Worm (Caenorhabditis elegans) whole organism, L4/young adult: ENCODE results near the gene F56B3.11.

ENCODE experiments used
- W03F9.2 ChIP-seq: fragments of 150-350 bp; optimal IDR thresholded peaks from 2 replicates; lab custom pipeline; 2014; ENCODE audit warnings: missing biosample characterization, missing genetic modification characterization
- him-1 ChIP-seq: sonication (generic microtip); optimal IDR thresholded peaks from 2 replicates; lab custom pipeline; 2016; ENCODE audit warnings: missing genotype, missing genetic modification reagents, missing genetic modification characterization, missing compliant biosample characterization

DNA sequence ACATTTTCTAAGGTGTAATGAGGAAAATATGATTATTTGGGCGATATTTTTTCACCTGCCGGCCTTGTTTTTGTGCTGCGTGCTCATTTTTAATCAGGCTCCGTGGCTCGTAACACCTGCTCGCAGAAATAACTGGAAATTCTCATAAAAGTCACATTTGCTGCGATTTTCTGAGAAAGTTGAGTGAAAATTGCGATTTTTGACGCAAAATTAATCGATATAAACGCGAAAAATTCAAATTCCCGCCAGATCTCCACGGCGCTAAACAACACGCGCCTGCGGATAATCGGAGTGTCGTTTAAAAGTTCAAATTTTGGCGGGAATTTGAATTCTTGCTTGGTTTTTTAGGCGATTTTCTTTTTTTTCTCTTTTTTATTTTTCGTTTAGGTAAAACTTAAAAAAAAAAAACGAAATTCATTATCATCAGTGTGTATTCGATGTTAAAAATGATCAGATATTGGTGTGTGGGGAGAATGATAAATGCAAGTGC lies 10.7 kb upstream of the F56B3.11 start, which contains the start of gene Y55F3BL.6:
- TF ChIP-seq W03F9.2 (tag; lab: Kevin White, UChicago) (no peak), him-1 (tag; lab: Kevin White, UChicago) (no peak)
